Worm (Caenorhabditis elegans) whole organism, L1 larva: Measurements from ENCODE around the gene frm-10.

Source experiments
- C04F5.9 ChIP-seq: sonication (generic microtip); optimal IDR thresholded peaks from 2 replicates; lab custom pipeline; 2016; ENCODE audit warnings: missing genetic modification characterization, missing compliant biosample characterization
- F16B12.6 ChIP-seq: fragments of 150-350 bp; optimal IDR thresholded peaks from 2 replicates; lab custom pipeline; 2014; ENCODE audit warnings: missing biosample characterization, missing genetic modification characterization
- alr-1 ChIP-seq: fragments of 200-800 bp; sonication (Bioruptor generic); optimal IDR thresholded peaks from 2 replicates; lab custom pipeline; 2018; ENCODE audit warnings: borderline replicate concordance, mild to moderate bottlenecking, missing genetic modification characterization, missing compliant biosample characterization
- ceh-8 ChIP-seq: fragments of 200-800 bp; sonication (Bioruptor generic); optimal IDR thresholded peaks from 2 replicates; lab custom pipeline; 2018; ENCODE audit warnings: mild to moderate bottlenecking, missing genetic modification characterization, moderate library complexity, missing compliant biosample characterization
- ceh-82 ChIP-seq, 3 experiments: fragments of 150-350 bp in 1 of 3; sonication (generic microtip) in 2 of 3; optimal IDR thresholded peaks; 2 replicates each; lab custom pipeline; 2014 to 2017; ENCODE audit warnings: missing biosample characterization in 3 of 3, missing genetic modification characterization in 3 of 3
- ces-1 ChIP-seq: fragments of 150-350 bp; optimal IDR thresholded peaks from 2 replicates; lab custom pipeline; 2014; ENCODE audit warnings: missing biosample characterization, missing genetic modification reagents, missing genetic modification characterization
- dpl-1 ChIP-seq, 3 experiments: fragments of 150-350 bp in 2 of 3; sonication (generic microtip) in 1 of 3; optimal IDR thresholded peaks; 2 replicates each; lab custom pipeline; 2014 to 2017; ENCODE audit warnings: missing biosample characterization in 3 of 3, missing genetic modification characterization in 3 of 3, missing genetic modification reagents in 3 of 3
- efl-3 ChIP-seq: fragments of 200-800 bp; sonication (Bioruptor generic); optimal IDR thresholded peaks from 2 replicates; lab custom pipeline; 2018; ENCODE audit warnings: mild to moderate bottlenecking, missing genetic modification characterization, missing compliant biosample characterization
- elt-2 ChIP-seq: sonication (generic microtip); optimal IDR thresholded peaks from 2 replicates; lab custom pipeline; 2016; ENCODE audit warnings: missing genetic modification characterization, mild to moderate bottlenecking, inconsistent platforms, missing compliant biosample characterization, missing genetic modification reagents
- elt-3 ChIP-seq, 6 experiments: fragments of 150-350 bp in 1 of 6; sonication (generic microtip); optimal IDR thresholded peaks; 2 replicates each; lab custom pipeline; 2017 to 2018; ENCODE audit warnings: missing biosample characterization in 6 of 6, missing genetic modification characterization in 6 of 6, inconsistent platforms in 1 of 6
- grh-1 ChIP-seq: fragments of 200-800 bp; sonication (Bioruptor generic); IDR thresholded peaks from 2 replicates; pipeline ENCODE4 v1.3.6; 2022; ENCODE audit warnings: missing genetic modification reagents, missing genetic modification characterization, missing compliant biosample characterization
- hlh-17 ChIP-seq: fragments of 200-800 bp; sonication (Bioruptor generic); optimal IDR thresholded peaks from 2 replicates; lab custom pipeline; 2018; ENCODE audit warnings: missing genetic modification characterization, mild to moderate bottlenecking, missing compliant biosample characterization, moderate library complexity, borderline replicate concordance
- hpl-2 ChIP-seq: fragments of 150-350 bp; optimal IDR thresholded peaks from 2 replicates; lab custom pipeline; 2014; ENCODE audit warnings: missing biosample characterization, missing genetic modification reagents, missing genetic modification characterization
- lsy-2 ChIP-seq, 2 experiments: fragments of 150-350 bp; optimal IDR thresholded peaks; 2 replicates each; lab custom pipeline; 2014; ENCODE audit warnings: missing biosample characterization in 2 of 2, missing genetic modification characterization in 2 of 2
- nhr-84 ChIP-seq: sonication (generic microtip); optimal IDR thresholded peaks from 2 replicates; lab custom pipeline; 2017; ENCODE audit warnings: missing biosample characterization, missing genetic modification characterization
- nhr-90 ChIP-seq: sonication (generic microtip); optimal IDR thresholded peaks from 2 replicates; lab custom pipeline; 2016; ENCODE audit warnings: mild to moderate bottlenecking, missing genetic modification characterization, missing compliant biosample characterization; ENCODE audit not compliant: poor library complexity
- pag-3 ChIP-seq: sonication (generic microtip); optimal IDR thresholded peaks from 2 replicates; lab custom pipeline; 2017; ENCODE audit warnings: missing genetic modification characterization, mild to moderate bottlenecking, missing compliant biosample characterization, antibody characterized with exemption, borderline replicate concordance; ENCODE audit not compliant: insufficient read depth
- sox-4 ChIP-seq: sonication (generic microtip); optimal IDR thresholded peaks from 2 replicates; lab custom pipeline; 2016; ENCODE audit warnings: missing genetic modification characterization, missing compliant biosample characterization
- sup-37 ChIP-seq: fragments of 200-800 bp; sonication (Bioruptor generic); optimal IDR thresholded peaks from 2 replicates; lab custom pipeline; 2018; ENCODE audit warnings: mild to moderate bottlenecking, missing genetic modification characterization, missing compliant biosample characterization
- zip-4 ChIP-seq: fragments of 200-800 bp; sonication (Bioruptor generic); optimal IDR thresholded peaks from 2 replicates; lab custom pipeline; 2018; ENCODE audit warnings: mild to moderate bottlenecking, missing genetic modification characterization, moderate library complexity, missing compliant biosample characterization

frm-10 gene

ce11 chrV:13512515-13512914 is 49.5 kb downstream of the frm-10 start:
- TF ChIP-seq sox-4, result no peak
- TF ChIP-seq ceh-8 (GFP tag; lab: Kevin White, UChicago), result no peak
- TF ChIP-seq alr-1 (tag; lab: Kevin White, UChicago), result no peak
- TF ChIP-seq zip-4 (GFP tag; lab: Kevin White, UChicago), result no peak
- TF ChIP-seq F16B12.6 (tag; lab: Kevin White, UChicago), result no peak
- TF ChIP-seq elt-3 (tag; optimal IDR thresholded peaks at IDR 0.05; lab: Kevin White, UChicago), result no peak
- TF ChIP-seq ceh-82 (tag; optimal IDR thresholded peaks at IDR 0.05; lab: Kevin White, UChicago), result no peak
- no peak for TF ChIP-seq dpl-1 (GFP tag; optimal IDR thresholded peaks at IDR 0.05; lab: Kevin White, UChicago)
- no peak for TF ChIP-seq pag-3

- TF ChIP-seq efl-3 (no peak), hpl-2 (no peak), grh-1 (GFP tag; lab: Robert Waterston, UW) (no peak), elt-2 (no peak), nhr-84 (tag; lab: Kevin White, UChicago) (no peak), lsy-2 (tag; optimal IDR thresholded peaks at IDR 0.05; lab: Kevin White, UChicago) (no peak), nhr-90 (tag; lab: Kevin White, UChicago) (no peak), sup-37 (GFP tag; lab: Kevin White, UChicago) (no peak), ces-1 (GFP tag; lab: Kevin White, UChicago) (no peak), C04F5.9 (tag; lab: Kevin White, UChicago) (no peak), hlh-17 (GFP tag; lab: Kevin White, UChicago) (no peak)
These were observed 52.1 kb downstream of the frm-10 start, which contains the start of gene semi-1 for ce11 chrV:13515115-13515514. Gene semi-1 (minus strand): TSS chrV:13515215.
